Fruit fly (Drosophila melanogaster): ENCODE data around the gene CHMP2B.
A peak's percentile ranks its signal among the peaks of the same experiment; 100 is the strongest.

The CHMP2B gene

DNA sequence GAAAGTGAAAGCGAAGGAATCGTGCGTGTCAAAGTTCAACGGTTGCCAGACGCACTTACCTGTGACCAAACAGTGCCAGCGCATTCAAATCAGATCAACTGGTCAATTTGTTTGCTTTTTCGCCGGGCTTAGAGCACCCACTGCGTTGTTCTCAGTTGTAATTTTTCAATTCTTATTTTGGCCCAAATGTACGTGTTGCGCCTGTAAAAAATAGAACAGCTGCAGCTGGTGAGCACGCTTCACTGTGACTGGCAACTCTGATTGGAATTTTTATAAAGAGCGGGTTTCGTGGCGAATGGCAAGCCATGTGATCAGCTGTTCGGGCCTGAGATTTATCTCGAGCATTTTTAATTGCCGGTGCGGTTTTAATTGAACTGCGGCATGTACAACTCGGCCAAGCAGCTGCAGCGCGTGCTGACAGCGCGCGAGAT lies 6.4 kb downstream of the CHMP2B start, which contains the start of the genes Fitm and AlaRS-m:
Fitm (minus strand) TSS at position 250 of the 431 bp plus-strand sequence.
AlaRS-m (plus strand) TSS at position 285 of the 431 bp plus-strand sequence.
- TF ChIP-seq CG11398 (GFP tag; optimal IDR thresholded peaks at IDR 0.05) (no peak), trem (tag; optimal IDR thresholded peaks at IDR 0.05) (peak; percentile 9), crp (GFP tag; optimal IDR thresholded peaks at IDR 0.05) (peak; percentile 88 to 98), stwl (tag; optimal IDR thresholded peaks at IDR 0.05) (peak; percentile 30), Fer1 (GFP tag; optimal IDR thresholded peaks at IDR 0.05) (peak; percentile 7), hbn (GFP tag; IDR thresholded peaks at IDR 0.05; ENCODE audit: partially characterized antibody) (0 out of 2 replicates have a peak, but pooled peaks have one; percentile 29), insv (GFP tag; optimal IDR thresholded peaks at IDR 0.05) (peak; percentile 92 to 98), lov (optimal IDR thresholded peaks at IDR 0.05) (no peak), lov (GFP tag; IDR thresholded peaks at IDR 0.05) (no peak), Bgb (GFP tag; IDR thresholded peaks at IDR 0.05; ENCODE audit: partially characterized antibody) (peak; percentile 45; the same call in 1 of the 2 replicates), kni (GFP tag; optimal IDR thresholded peaks at IDR 0.05) (peak; percentile 72), MESR4 (GFP tag; optimal IDR thresholded peaks at IDR 0.05) (peak; percentile 68), pita (GFP tag; optimal IDR thresholded peaks at IDR 0.05) (no peak), unc-4 (GFP tag; IDR thresholded peaks at IDR 0.05; ENCODE audit: partially characterized antibody) (0 out of 2 replicates have a peak, but pooled peaks have one; percentile 25), CG7556 (GFP tag; optimal IDR thresholded peaks at IDR 0.05) (no peak), sd (tag; optimal IDR thresholded peaks at IDR 0.05) (peak; percentile 96), hkb (optimal IDR thresholded peaks at IDR 0.05) (peak; percentile 4), hkb (GFP tag; IDR thresholded peaks at IDR 0.05) (no peak), BEAF-32 (GFP tag; optimal IDR thresholded peaks at IDR 0.05) (peak; percentile 0), Dll (GFP tag; IDR thresholded peaks at IDR 0.05; ENCODE audit: partially characterized antibody) (peak; percentile 61; the same call in 2 of the 4 replicates), Sry-β (GFP tag; optimal IDR thresholded peaks at IDR 0.05) (peak; percentile 42), Dref (GFP tag; IDR thresholded peaks at IDR 0.05) (0 out of 2 replicates have a peak, but pooled peaks have one; percentile 28), bowl (GFP tag; IDR thresholded peaks at IDR 0.05) (no peak), CG34422 (GFP tag; IDR thresholded peaks at IDR 0.05) (peak; percentile 51; the same call in 1 of the 3 replicates), usp (GFP tag; optimal IDR thresholded peaks at IDR 0.05) (no peak), Pdp1 (GFP tag; optimal IDR thresholded peaks at IDR 0.05) (peak in 1 of 2 experiments; percentile 2), Sin3A (optimal IDR thresholded peaks at IDR 0.05) (peak; percentile 46), CG12659 (GFP tag; optimal IDR thresholded peaks at IDR 0.05) (peak; percentile 8), abd-A (tag; optimal IDR thresholded peaks at IDR 0.05) (no peak), sna (GFP tag; IDR thresholded peaks at IDR 0.05; ENCODE audit: partially characterized antibody) (peak; percentile 37; the same call in 1 of the 2 replicates), CG4617 (GFP tag; optimal IDR thresholded peaks at IDR 0.05; ENCODE audit: borderline replicate concordance) (peak; percentile 42), CG33557 (GFP tag; optimal IDR thresholded peaks at IDR 0.05) (peak; percentile 7), CG3838 (GFP tag; optimal IDR thresholded peaks at IDR 0.05) (no peak), so (GFP tag; IDR thresholded peaks at IDR 0.05) (0 out of 3 replicates have a peak, but pooled peaks have one; percentile 13), gcm (GFP tag; optimal IDR thresholded peaks at IDR 0.05) (no peak), CG34224 (GFP tag; IDR thresholded peaks at IDR 0.05; ENCODE audit: partially characterized antibody) (peak; percentile 51; the same call in 2 of the 3 replicates), fu2 (GFP tag; optimal IDR thresholded peaks at IDR 0.05) (no peak), Dp (GFP tag; optimal IDR thresholded peaks at IDR 0.05) (peak; percentile 55), Hand (GFP tag; optimal IDR thresholded peaks at IDR 0.05) (no peak), E2f2 (GFP tag; IDR thresholded peaks at IDR 0.05) (peak; percentile 60), dm (GFP tag; optimal IDR thresholded peaks at IDR 0.05) (peak; percentile 33), pzg (GFP tag; optimal IDR thresholded peaks at IDR 0.05) (peak; percentile 63), HLH4C (GFP tag; IDR thresholded peaks at IDR 0.05; ENCODE audit: partially characterized antibody) (0 out of 3 replicates have a peak, but pooled peaks have one; percentile 35), Hr51 (GFP tag; optimal IDR thresholded peaks at IDR 0.05) (no peak), sens (GFP tag) (peak; percentile 88), Med (GFP tag) (peak; percentile 68), Elba2 (GFP tag; optimal IDR thresholded peaks at IDR 0.05) (peak; percentile 75), CG30020 (tag; optimal IDR thresholded peaks at IDR 0.05) (no peak), sens-2 (GFP tag; IDR thresholded peaks at IDR 0.05) (0 out of 2 replicates have a peak, but pooled peaks have one; percentile 12)

All from whole organism, embryonic.